Worm (Caenorhabditis elegans): ENCODE results near the gene Y22D7AL.10.

DNA sequence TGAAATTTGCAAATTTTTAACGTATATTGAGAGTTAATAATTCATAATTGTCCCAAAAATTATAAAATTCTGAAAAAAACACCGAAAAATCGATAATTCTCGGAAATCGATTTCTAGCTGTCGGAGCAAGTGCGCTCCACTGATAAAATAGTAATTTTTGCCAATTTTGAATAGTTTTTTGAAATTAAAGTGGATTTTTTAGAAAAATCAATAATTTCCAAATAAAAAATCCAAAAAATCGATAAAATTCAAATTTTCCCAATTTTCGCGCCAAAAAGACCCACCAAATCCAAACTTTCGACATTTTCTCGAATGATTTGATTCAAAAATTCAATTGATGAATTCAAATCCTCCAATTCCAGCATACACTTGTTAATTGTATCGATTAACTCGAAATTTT, 7.8 kb downstream of the Y22D7AL.10 start:
- no peak for TF ChIP-seq dao-5 (tag; optimal IDR thresholded peaks at IDR 0.05)
- no peak for TF ChIP-seq him-1 (tag; optimal IDR thresholded peaks at IDR 0.05)
- no peak for TF ChIP-seq W03F9.2 (tag; optimal IDR thresholded peaks at IDR 0.05)
